Worm (Caenorhabditis elegans) whole organism, L4 larva: Measurements from ENCODE around the gene C40C9.4.

Experiments used
- D1046.2 ChIP-seq: fragments of 200-800 bp; sonication (Bioruptor generic); IDR thresholded peaks from 2 replicates; pipeline ENCODE4 v1.3.6; 2022; ENCODE audit warnings: missing genetic modification characterization, missing compliant biosample characterization
- F10B5.3 ChIP-seq: sonication (generic microtip); optimal IDR thresholded peaks from 2 replicates; lab custom pipeline; 2016; ENCODE audit warnings: mild to moderate bottlenecking, missing genetic modification characterization, missing compliant biosample characterization
- F37D6.2 ChIP-seq: sonication (generic microtip); optimal IDR thresholded peaks from 2 replicates; lab custom pipeline; 2016; ENCODE audit warnings: mild to moderate bottlenecking, missing genetic modification characterization, missing compliant biosample characterization
- F44E2.7 ChIP-seq: fragments of 200-800 bp; sonication (Bioruptor generic); IDR thresholded peaks from 2 replicates; pipeline ENCODE4 v2.1.2; 2022; ENCODE audit warnings: missing genetic modification characterization, missing compliant biosample characterization
- R02D3.7 ChIP-seq: fragments of 150-350 bp; sonication (generic microtip); optimal IDR thresholded peaks from 3 replicates; lab custom pipeline; 2014; ENCODE audit warnings: missing biosample characterization, missing genetic modification characterization
- ZK337.2 ChIP-seq: fragments of 200-800 bp; sonication (Bioruptor generic); IDR thresholded peaks from 2 replicates; pipeline ENCODE4 v1.3.6; 2022; ENCODE audit warnings: missing genetic modification reagents, missing genetic modification characterization, missing compliant biosample characterization
- ZK546.5 ChIP-seq, 2 experiments: sonication (generic microtip); optimal IDR thresholded peaks; 2 replicates each; lab custom pipeline; 2017; ENCODE audit warnings: missing biosample characterization in 2 of 2, missing genetic modification characterization in 2 of 2
- aly-2 ChIP-seq: sonication (generic microtip); optimal IDR thresholded peaks from 2 replicates; lab custom pipeline; 2018; ENCODE audit warnings: missing biosample characterization, missing genetic modification characterization
- arid-1 ChIP-seq: fragments of 200-800 bp; sonication (Bioruptor generic); conservative IDR thresholded peaks from 2 replicates; pipeline ENCODE4 v1.3.6; 2022; ENCODE audit warnings: missing genetic modification reagents, missing genetic modification characterization, missing compliant biosample characterization
- ceh-28 ChIP-seq: fragments of 150-350 bp; optimal IDR thresholded peaks from 2 replicates; lab custom pipeline; 2014; ENCODE audit warnings: missing biosample characterization, missing genetic modification reagents, missing genetic modification characterization
- ceh-32 ChIP-seq: sonication (generic microtip); optimal IDR thresholded peaks from 2 replicates; lab custom pipeline; 2016; ENCODE audit warnings: mild to moderate bottlenecking, missing genetic modification characterization, missing compliant biosample characterization; ENCODE audit not compliant: poor library complexity
- ceh-82 ChIP-seq: sonication (generic microtip); optimal IDR thresholded peaks from 2 replicates; lab custom pipeline; 2017; ENCODE audit warnings: missing biosample characterization, missing genetic modification characterization
- cey-2 ChIP-seq: sonication (generic microtip); optimal IDR thresholded peaks from 3 replicates; lab custom pipeline; 2017; ENCODE audit warnings: missing genetic modification characterization, mild to moderate bottlenecking, missing compliant biosample characterization, antibody characterized with exemption, borderline replicate concordance; ENCODE audit not compliant: insufficient read depth
- ctbp-1 ChIP-seq: fragments of 200-800 bp; sonication (Bioruptor generic); IDR thresholded peaks from 2 replicates; pipeline ENCODE4 v1.3.6; 2022; ENCODE audit warnings: missing genetic modification reagents, missing genetic modification characterization, missing compliant biosample characterization
- daf-12 ChIP-seq: fragments of 150-350 bp; optimal IDR thresholded peaks from 2 replicates; lab custom pipeline; 2014; ENCODE audit warnings: missing biosample characterization, missing genetic modification reagents, missing genetic modification characterization
- daf-16 ChIP-seq, 3 experiments: sonication (generic microtip); optimal IDR thresholded peaks; 2 replicates each; lab custom pipeline; 2016 to 2017; ENCODE audit warnings: missing genetic modification characterization in 3 of 3, missing genetic modification reagents in 3 of 3, mild to moderate bottlenecking in 2 of 3, missing compliant biosample characterization in 2 of 3, missing biosample characterization in 1 of 3, moderate library complexity in 1 of 3
- dmd-6 ChIP-seq: fragments of 200-800 bp; sonication (Bioruptor generic); IDR thresholded peaks from 2 replicates; pipeline ENCODE4 v1.3.6; 2022; ENCODE audit warnings: missing genetic modification reagents, missing genetic modification characterization, missing compliant biosample characterization
- dpl-1 ChIP-seq: fragments of 150-350 bp; optimal IDR thresholded peaks from 2 replicates; lab custom pipeline; 2014; ENCODE audit warnings: missing biosample characterization, missing genetic modification reagents, missing genetic modification characterization
- duxl-1 ChIP-seq: sonication (generic microtip); optimal IDR thresholded peaks from 2 replicates; lab custom pipeline; 2016; ENCODE audit warnings: mild to moderate bottlenecking, missing genetic modification characterization, moderate library complexity, missing compliant biosample characterization; ENCODE audit not compliant: poor library complexity
- egl-43 ChIP-seq: fragments of 200-800 bp; sonication (Bioruptor generic); IDR thresholded peaks from 2 replicates; pipeline ENCODE4 v1.3.6; 2022; ENCODE audit warnings: missing genetic modification reagents, missing genetic modification characterization, missing compliant biosample characterization
- fos-1 ChIP-seq: fragments of 150-350 bp; optimal IDR thresholded peaks from 2 replicates; lab custom pipeline; 2014; ENCODE audit warnings: missing biosample characterization, missing genetic modification characterization
- hif-1 ChIP-seq, 2 experiments: sonication (generic microtip); optimal IDR thresholded peaks; 2 replicates each; lab custom pipeline; 2016 to 2017; ENCODE audit warnings: missing compliant biosample characterization in 2 of 2, missing genetic modification characterization in 2 of 2, missing genetic modification reagents in 2 of 2, missing genotype in 2 of 2, mild to moderate bottlenecking in 1 of 2
- hlh-30 ChIP-seq: sonication (generic microtip); optimal IDR thresholded peaks from 2 replicates; lab custom pipeline; 2017; ENCODE audit warnings: antibody characterized with exemption, mild to moderate bottlenecking, missing genetic modification characterization, missing compliant biosample characterization; ENCODE audit not compliant: insufficient read depth
- lin-13 ChIP-seq: fragments of 150-350 bp; optimal IDR thresholded peaks from 2 replicates; lab custom pipeline; 2014; ENCODE audit warnings: missing biosample characterization, missing genetic modification reagents, missing genetic modification characterization
- lin-39 ChIP-seq: fragments of 150-350 bp; optimal IDR thresholded peaks from 2 replicates; lab custom pipeline; 2014; ENCODE audit warnings: missing biosample characterization, missing genetic modification reagents, missing genetic modification characterization
- madf-9 ChIP-seq: fragments of 200-800 bp; sonication (Bioruptor generic); conservative IDR thresholded peaks from 2 replicates; pipeline ENCODE4 v1.3.6; 2022; ENCODE audit warnings: missing genetic modification reagents, missing genetic modification characterization, missing compliant biosample characterization
- mdt-29 ChIP-seq: fragments of 200-800 bp; sonication (Bioruptor generic); IDR thresholded peaks from 2 replicates; pipeline ENCODE4 v1.3.6; 2022; ENCODE audit warnings: missing genetic modification reagents, missing genetic modification characterization, missing compliant biosample characterization
- mes-2 ChIP-seq: sonication (generic microtip); optimal IDR thresholded peaks from 2 replicates; lab custom pipeline; 2016; ENCODE audit warnings: missing genotype, mild to moderate bottlenecking, missing genetic modification characterization, missing compliant biosample characterization; ENCODE audit not compliant: poor library complexity, severe bottlenecking
- mxl-2 ChIP-seq: fragments of 200-800 bp; sonication (Bioruptor generic); conservative IDR thresholded peaks from 2 replicates; pipeline ENCODE4 v1.3.6; 2022; ENCODE audit warnings: missing genetic modification reagents, missing genetic modification characterization, missing compliant biosample characterization
- mxl-3 ChIP-seq: fragments of 200-800 bp; sonication (Bioruptor generic); optimal IDR thresholded peaks from 2 replicates; lab custom pipeline; 2018; ENCODE audit warnings: mild to moderate bottlenecking, missing genetic modification characterization, missing compliant biosample characterization
- nhr-102 ChIP-seq: sonication (generic microtip); optimal IDR thresholded peaks from 2 replicates; lab custom pipeline; 2016; ENCODE audit warnings: mild to moderate bottlenecking, missing genetic modification characterization, moderate library complexity, missing compliant biosample characterization
- nhr-11 ChIP-seq: fragments of 150-350 bp; optimal IDR thresholded peaks from 2 replicates; lab custom pipeline; 2014; ENCODE audit warnings: missing biosample characterization, missing genetic modification characterization
- nhr-111 ChIP-seq: fragments of 200-800 bp; sonication (Bioruptor generic); optimal IDR thresholded peaks from 2 replicates; lab custom pipeline; 2018; ENCODE audit warnings: mild to moderate bottlenecking, missing genetic modification characterization, missing compliant biosample characterization
- nhr-41 ChIP-seq: fragments of 200-800 bp; sonication (Bioruptor generic); IDR thresholded peaks from 2 replicates; pipeline ENCODE4 v1.3.6; 2022; ENCODE audit warnings: missing genetic modification reagents, missing genetic modification characterization, missing compliant biosample characterization
- nhr-42 ChIP-seq: fragments of 200-800 bp; sonication (Bioruptor generic); IDR thresholded peaks from 2 replicates; pipeline ENCODE4 v1.3.6; 2022; ENCODE audit warnings: missing genetic modification characterization, missing compliant biosample characterization
- nhr-48 ChIP-seq: sonication (generic microtip); optimal IDR thresholded peaks from 2 replicates; lab custom pipeline; 2016; ENCODE audit warnings: mild to moderate bottlenecking, missing genetic modification characterization, missing compliant biosample characterization
- nhr-6 ChIP-seq: fragments of 150-350 bp; optimal IDR thresholded peaks from 2 replicates; lab custom pipeline; 2014; ENCODE audit warnings: missing biosample characterization, missing genetic modification characterization
- nhr-76 ChIP-seq: fragments of 150-350 bp; optimal IDR thresholded peaks from 2 replicates; lab custom pipeline; 2014; ENCODE audit warnings: missing biosample characterization, missing genetic modification characterization
- php-3 ChIP-seq: fragments of 200-800 bp; sonication (Bioruptor generic); IDR thresholded peaks from 2 replicates; pipeline ENCODE4 v1.3.6; 2022; ENCODE audit warnings: missing genetic modification reagents, missing genetic modification characterization, missing compliant biosample characterization
- rbr-2 ChIP-seq: sonication (generic microtip); optimal IDR thresholded peaks from 2 replicates; lab custom pipeline; 2016; ENCODE audit warnings: missing genotype, missing genetic modification characterization, missing compliant biosample characterization
- saeg-2 ChIP-seq: fragments of 200-800 bp; sonication (Bioruptor generic); IDR thresholded peaks from 2 replicates; pipeline ENCODE4 v1.3.6; 2022; ENCODE audit warnings: missing genetic modification reagents, missing genetic modification characterization, missing compliant biosample characterization
- skn-1 ChIP-seq: fragments of 150-350 bp; optimal IDR thresholded peaks from 2 replicates; lab custom pipeline; 2014; ENCODE audit warnings: missing biosample characterization, missing genetic modification characterization
- spr-1 ChIP-seq: sonication (generic microtip); optimal IDR thresholded peaks from 2 replicates; lab custom pipeline; 2016; ENCODE audit warnings: mild to moderate bottlenecking, missing genetic modification characterization, missing compliant biosample characterization
- tag-97 ChIP-seq: fragments of 200-800 bp; sonication (Bioruptor generic); IDR thresholded peaks from 2 replicates; pipeline ENCODE4 v1.3.6; 2022; ENCODE audit warnings: missing genetic modification characterization, missing compliant biosample characterization
- tra-1 ChIP-seq: fragments of 200-800 bp; sonication (Bioruptor generic); IDR thresholded peaks from 2 replicates; pipeline ENCODE4 v1.3.6; 2022; ENCODE audit warnings: missing genetic modification reagents, missing genetic modification characterization, missing compliant biosample characterization
- unc-39 ChIP-seq: sonication (generic microtip); optimal IDR thresholded peaks from 2 replicates; lab custom pipeline; 2017; ENCODE audit warnings: missing biosample characterization, missing genetic modification characterization
- unc-62 ChIP-seq, 3 experiments: fragments of 150-350 bp in 1 of 3; sonication (generic microtip); optimal IDR thresholded peaks in 2 of 3; peaks in 1 of 3; 1 replicate in 1 of 3; 2 replicates in 2 of 3; lab custom pipeline; 2014 to 2017; ENCODE audit warnings: missing biosample characterization in 3 of 3, missing genetic modification characterization in 3 of 3, missing genetic modification reagents in 3 of 3, missing genotype in 1 of 3
- zag-1 ChIP-seq: fragments of 150-350 bp; optimal IDR thresholded peaks from 2 replicates; lab custom pipeline; 2014; ENCODE audit warnings: missing biosample characterization, missing genetic modification characterization
- zfp-2 ChIP-seq: sonication (generic microtip); optimal IDR thresholded peaks from 2 replicates; lab custom pipeline; 2016; ENCODE audit warnings: mild to moderate bottlenecking, missing genetic modification characterization, missing compliant biosample characterization
- zip-11 ChIP-seq: fragments of 200-800 bp; sonication (Bioruptor generic); IDR thresholded peaks from 2 replicates; pipeline ENCODE4 v1.3.6; 2022; ENCODE audit warnings: missing genetic modification characterization, missing compliant biosample characterization

Gene C40C9.4

DNA sequence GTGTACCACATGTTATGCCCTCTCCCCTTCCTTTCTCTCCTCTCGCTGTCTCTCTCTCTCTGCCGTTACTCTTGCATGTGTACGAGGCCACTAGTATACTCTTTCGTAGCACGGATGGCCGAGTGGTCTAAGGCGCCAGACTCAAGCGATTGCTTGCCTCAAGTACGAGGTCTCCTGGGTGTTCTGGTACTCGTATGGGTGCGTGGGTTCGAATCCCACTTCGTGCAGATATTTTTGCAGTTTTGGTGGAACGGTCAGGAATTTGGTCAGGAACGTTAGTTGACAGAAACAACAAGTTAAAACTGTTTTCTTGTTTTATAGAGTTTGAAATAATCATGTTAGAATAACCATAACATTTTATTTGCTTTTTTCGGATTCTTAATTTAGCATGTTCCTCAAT lies 14.5 kb downstream of the C40C9.4 start (continued):
- no peak for TF ChIP-seq fos-1 (tag; lab: Kevin White, UChicago)
- TF ChIP-seq tra-1 (GFP tag; lab: Robert Waterston, UW) = peak; percentile 95
- TF ChIP-seq zfp-2 = peak; percentile 71
- peak in 1 of 2 experiments; percentile 98 for TF ChIP-seq unc-62 (GFP tag; optimal IDR thresholded peaks at IDR 0.05 in 1 of 2; lab: Kevin White, UChicago)
- TF ChIP-seq unc-62 (tag; optimal IDR thresholded peaks at IDR 0.05; lab: Kevin White, UChicago) = no peak
- peak; percentile 38 for TF ChIP-seq dpl-1 (GFP tag; lab: Kevin White, UChicago)
- peak; percentile 92 for TF ChIP-seq ZK337.2 (GFP tag; lab: Robert Waterston, UW)
- TF ChIP-seq hlh-30 (tag; lab: Kevin White, UChicago) = peak; percentile 83
- TF ChIP-seq zip-11 (GFP tag; lab: Robert Waterston, UW) = peak; percentile 86; the same call in 1 of the 2 replicates
- peak; percentile 88 for TF ChIP-seq mxl-2 (GFP tag; lab: Robert Waterston, UW)
- peak; percentile 98 for TF ChIP-seq nhr-41
- TF ChIP-seq ceh-28 = no peak
- TF ChIP-seq lin-39 (tag; lab: Kevin White, UChicago) = no peak
- TF ChIP-seq egl-43 (GFP tag; lab: Robert Waterston, UW) = peak; percentile 99
- TF ChIP-seq daf-12 (tag; lab: Kevin White, UChicago) = no peak
- TF ChIP-seq saeg-2 (GFP tag; lab: Robert Waterston, UW) = peak; percentile 90
- peak; percentile 90 for TF ChIP-seq nhr-102 (tag; lab: Kevin White, UChicago)
- peak; percentile 92 for TF ChIP-seq D1046.2 (GFP tag; lab: Robert Waterston, UW)
- no peak for TF ChIP-seq aly-2 (tag; lab: Kevin White, UChicago)
- TF ChIP-seq F44E2.7 = peak; percentile 95
- TF ChIP-seq ceh-32 (tag; lab: Kevin White, UChicago) = peak; percentile 77
- no peak for TF ChIP-seq zag-1 (tag; lab: Kevin White, UChicago)
- TF ChIP-seq F37D6.2 = peak; percentile 83
- peak; percentile 72 to 79 for TF ChIP-seq hif-1 (tag; optimal IDR thresholded peaks at IDR 0.05; lab: Kevin White, UChicago)
- no peak for TF ChIP-seq unc-39 (tag; lab: Kevin White, UChicago)
- TF ChIP-seq F10B5.3 (tag; lab: Kevin White, UChicago) = peak; percentile 85
- peak; percentile 84 for TF ChIP-seq nhr-48 (tag; lab: Kevin White, UChicago)
- peak; percentile 92 for TF ChIP-seq rbr-2 (tag; lab: Kevin White, UChicago)
- TF ChIP-seq skn-1 (tag; lab: Kevin White, UChicago) = no peak
- TF ChIP-seq nhr-11 = peak; percentile 36
- TF ChIP-seq spr-1 (tag; lab: Kevin White, UChicago) = peak; percentile 90
- no peak for TF ChIP-seq R02D3.7
- peak; percentile 83 for TF ChIP-seq lin-13 (GFP tag; lab: Kevin White, UChicago)
- no peak for TF ChIP-seq cey-2 (tag; lab: Kevin White, UChicago)
- TF ChIP-seq nhr-76 (tag; lab: Kevin White, UChicago) = no peak
- peak; percentile 71 for TF ChIP-seq nhr-6 (tag; lab: Kevin White, UChicago)
- peak; percentile 91 for TF ChIP-seq mdt-29 (GFP tag; lab: Robert Waterston, UW)
- peak; percentile 95 for TF ChIP-seq madf-9 (GFP tag; lab: Robert Waterston, UW)
- TF ChIP-seq ceh-82 = no peak
- peak; percentile 76 for TF ChIP-seq mxl-3 (GFP tag; lab: Kevin White, UChicago)
- peak; percentile 95 for TF ChIP-seq arid-1 (GFP tag; lab: Robert Waterston, UW)
- TF ChIP-seq dmd-6 (GFP tag; lab: Robert Waterston, UW) = peak; percentile 87
- TF ChIP-seq ZK546.5 (tag; optimal IDR thresholded peaks at IDR 0.05; lab: Kevin White, UChicago) = peak in 1 of 2 experiments; percentile 35
- TF ChIP-seq duxl-1 (tag; lab: Kevin White, UChicago) = peak; percentile 94
- no peak for TF ChIP-seq tag-97 (GFP tag; lab: Robert Waterston, UW)
- peak; percentile 96 for TF ChIP-seq ctbp-1 (GFP tag; lab: Robert Waterston, UW)
- TF ChIP-seq daf-16 (GFP tag; optimal IDR thresholded peaks at IDR 0.05; lab: Kevin White, UChicago) = peak; percentile 88 to 98
- peak; percentile 80 for TF ChIP-seq daf-16 (tag; optimal IDR thresholded peaks at IDR 0.05; lab: Kevin White, UChicago)
- TF ChIP-seq mes-2 = peak; percentile 90
- peak; percentile 84 for TF ChIP-seq nhr-111 (GFP tag; lab: Kevin White, UChicago)
- peak; percentile 91 for TF ChIP-seq php-3 (GFP tag; lab: Robert Waterston, UW)
- TF ChIP-seq nhr-42 (GFP tag; lab: Robert Waterston, UW) = peak; percentile 91
